Worm (Caenorhabditis elegans) whole organism, late embryonic: ENCODE measurements around the gene dpy-11.

Experiments used
- C08G9.2 ChIP-seq: sonication (generic microtip); optimal IDR thresholded peaks from 2 replicates; lab custom pipeline; 2016; ENCODE audit warnings: mild to moderate bottlenecking, missing genetic modification characterization, moderate library complexity, missing compliant biosample characterization
- C38D4.7 ChIP-seq: fragments of 200-800 bp; sonication (Bioruptor generic); optimal IDR thresholded peaks from 2 replicates; lab custom pipeline; 2018; ENCODE audit warnings: mild to moderate bottlenecking, missing genetic modification characterization, moderate library complexity, missing compliant biosample characterization
- K02D7.2 ChIP-seq: sonication (generic microtip); optimal IDR thresholded peaks from 2 replicates; lab custom pipeline; 2017; ENCODE audit warnings: mild to moderate bottlenecking, missing genetic modification characterization, missing compliant biosample characterization
- K09A11.1 ChIP-seq: sonication (generic microtip); optimal IDR thresholded peaks from 2 replicates; lab custom pipeline; 2017; ENCODE audit warnings: antibody characterized with exemption, mild to moderate bottlenecking, missing genetic modification characterization, missing compliant biosample characterization; ENCODE audit not compliant: insufficient read depth
- T23F11.4 ChIP-seq: fragments of 200-800 bp; sonication (Bioruptor generic); optimal IDR thresholded peaks from 2 replicates; lab custom pipeline; 2018; ENCODE audit warnings: mild to moderate bottlenecking, missing genetic modification characterization, missing compliant biosample characterization
- ahr-1 ChIP-seq: sonication (generic microtip); optimal IDR thresholded peaks from 2 replicates; lab custom pipeline; 2016; ENCODE audit warnings: missing genetic modification characterization, missing compliant biosample characterization
- ama-1 ChIP-seq: fragments of 150-350 bp; optimal IDR thresholded peaks from 2 replicates; lab custom pipeline; 2014
- ceh-14 ChIP-seq: sonication (generic microtip); optimal IDR thresholded peaks from 2 replicates; lab custom pipeline; 2016; ENCODE audit warnings: missing genotype, missing genetic modification characterization, missing compliant biosample characterization
- ceh-2 ChIP-seq: sonication (generic microtip); optimal IDR thresholded peaks from 2 replicates; lab custom pipeline; 2016; ENCODE audit warnings: missing genotype, missing genetic modification characterization, missing compliant biosample characterization
- ceh-22 ChIP-seq: sonication (generic microtip); optimal IDR thresholded peaks from 2 replicates; lab custom pipeline; 2017; ENCODE audit warnings: missing biosample characterization, missing genetic modification characterization
- ceh-30 ChIP-seq: fragments of 150-350 bp; optimal IDR thresholded peaks from 2 replicates; lab custom pipeline; 2014; ENCODE audit warnings: missing biosample characterization, missing genetic modification characterization
- ceh-45 ChIP-seq: fragments of 200-800 bp; sonication (Bioruptor generic); IDR thresholded peaks from 2 replicates; pipeline ENCODE4 v1.3.6; 2022; ENCODE audit warnings: missing genetic modification reagents, missing genetic modification characterization, missing compliant biosample characterization
- ceh-48 ChIP-seq: sonication (generic microtip); optimal IDR thresholded peaks from 2 replicates; lab custom pipeline; 2016; ENCODE audit warnings: missing genetic modification characterization, inconsistent platforms, missing compliant biosample characterization
- che-1 ChIP-seq: sonication (generic microtip); optimal IDR thresholded peaks from 2 replicates; lab custom pipeline; 2016; ENCODE audit warnings: mild to moderate bottlenecking, missing genetic modification characterization, missing compliant biosample characterization
- elt-2 ChIP-seq: sonication (generic microtip); optimal IDR thresholded peaks from 2 replicates; lab custom pipeline; 2016; ENCODE audit warnings: missing genetic modification reagents, missing genetic modification characterization, missing compliant biosample characterization
- ets-4 ChIP-seq: sonication (generic microtip); optimal IDR thresholded peaks from 2 replicates; lab custom pipeline; 2016; ENCODE audit warnings: missing genetic modification characterization, missing compliant biosample characterization
- eyg-1 ChIP-seq: sonication (generic microtip); optimal IDR thresholded peaks from 2 replicates; lab custom pipeline; 2016; ENCODE audit warnings: missing genotype, missing genetic modification characterization, missing compliant biosample characterization
- fkh-6 ChIP-seq: sonication (generic microtip); optimal IDR thresholded peaks from 2 replicates; lab custom pipeline; 2016; ENCODE audit warnings: missing genetic modification characterization, missing compliant biosample characterization
- hlh-13 ChIP-seq: fragments of 200-800 bp; sonication (Bioruptor generic); optimal IDR thresholded peaks from 2 replicates; lab custom pipeline; 2018; ENCODE audit warnings: mild to moderate bottlenecking, missing genetic modification characterization, missing compliant biosample characterization
- hlh-30 ChIP-seq: sonication (generic microtip); optimal IDR thresholded peaks from 2 replicates; lab custom pipeline; 2017; ENCODE audit warnings: antibody characterized with exemption, missing genetic modification characterization, missing compliant biosample characterization; ENCODE audit not compliant: insufficient read depth
- hlh-8 ChIP-seq: sonication (generic microtip); optimal IDR thresholded peaks from 2 replicates; lab custom pipeline; 2016; ENCODE audit warnings: missing genotype, missing genetic modification characterization, missing compliant biosample characterization
- lim-6 ChIP-seq: sonication (generic microtip); optimal IDR thresholded peaks from 2 replicates; lab custom pipeline; 2016; ENCODE audit warnings: missing genetic modification characterization, missing compliant biosample characterization
- lin-11 ChIP-seq: fragments of 200-800 bp; sonication (Bioruptor generic); optimal IDR thresholded peaks from 2 replicates; lab custom pipeline; 2018; ENCODE audit warnings: mild to moderate bottlenecking, missing genetic modification characterization, missing compliant biosample characterization
- madf-2 ChIP-seq: sonication (generic microtip); optimal IDR thresholded peaks from 2 replicates; lab custom pipeline; 2017; ENCODE audit warnings: missing genetic modification characterization, missing compliant biosample characterization
- mec-3 ChIP-seq: sonication (generic microtip); optimal IDR thresholded peaks from 2 replicates; lab custom pipeline; 2016; ENCODE audit warnings: borderline replicate concordance, missing genetic modification characterization, missing compliant biosample characterization
- nfya-1 ChIP-seq: sonication (generic microtip); optimal IDR thresholded peaks from 2 replicates; lab custom pipeline; 2017; ENCODE audit warnings: missing genetic modification characterization, mild to moderate bottlenecking, missing compliant biosample characterization, antibody characterized with exemption, moderate library complexity
- nhr-11 ChIP-seq: fragments of 150-350 bp; optimal IDR thresholded peaks from 2 replicates; lab custom pipeline; 2014; ENCODE audit warnings: missing biosample characterization, missing genetic modification characterization
- nhr-232 ChIP-seq: sonication (generic microtip); optimal IDR thresholded peaks from 2 replicates; lab custom pipeline; 2016; ENCODE audit warnings: missing genetic modification characterization, missing compliant biosample characterization
- npax-4 ChIP-seq: sonication (generic microtip); optimal IDR thresholded peaks from 2 replicates; lab custom pipeline; 2016; ENCODE audit warnings: missing genetic modification characterization, missing compliant biosample characterization
- pros-1 ChIP-seq: fragments of 150-350 bp; optimal IDR thresholded peaks from 2 replicates; lab custom pipeline; 2014; ENCODE audit warnings: missing biosample characterization, missing genetic modification reagents, missing genetic modification characterization
- ref-2 ChIP-seq: sonication (generic microtip); optimal IDR thresholded peaks from 2 replicates; lab custom pipeline; 2016; ENCODE audit warnings: missing genetic modification characterization, missing compliant biosample characterization
- sdc-2 ChIP-seq: sonication (generic microtip); optimal IDR thresholded peaks from 2 replicates; lab custom pipeline; 2016; ENCODE audit warnings: missing genotype, missing genetic modification characterization, missing compliant biosample characterization
- syd-9 ChIP-seq: sonication (generic microtip); optimal IDR thresholded peaks from 2 replicates; lab custom pipeline; 2016; ENCODE audit warnings: mild to moderate bottlenecking, missing genetic modification characterization, moderate library complexity, missing compliant biosample characterization
- tbx-2 ChIP-seq: sonication (generic microtip); optimal IDR thresholded peaks from 2 replicates; lab custom pipeline; 2016; ENCODE audit warnings: missing genetic modification characterization, missing compliant biosample characterization
- ttx-3 ChIP-seq: sonication (generic microtip); optimal IDR thresholded peaks from 2 replicates; lab custom pipeline; 2016; ENCODE audit warnings: missing genetic modification reagents, missing genetic modification characterization, missing compliant biosample characterization
- unc-3 ChIP-seq, 2 experiments: fragments of 200-800 bp in 1 of 2; sonication (Bioruptor generic) in 1 of 2; sonication (generic microtip) in 1 of 2; conservative IDR thresholded peaks in 1 of 2; optimal IDR thresholded peaks in 1 of 2; 2 replicates each; pipeline versions ENCODE4 v1.3.6 to Lab custom; 2016 to 2022; ENCODE audit warnings: missing compliant biosample characterization in 2 of 2, missing genetic modification characterization in 2 of 2, missing genetic modification reagents in 1 of 2
- unc-42 ChIP-seq: sonication (generic microtip); optimal IDR thresholded peaks from 2 replicates; lab custom pipeline; 2016; ENCODE audit warnings: missing genotype, missing genetic modification characterization, missing compliant biosample characterization
- unc-86 ChIP-seq: sonication (generic microtip); optimal IDR thresholded peaks from 2 replicates; lab custom pipeline; 2016; ENCODE audit warnings: missing genetic modification characterization, missing compliant biosample characterization
- zip-5 ChIP-seq: sonication (generic microtip); optimal IDR thresholded peaks from 2 replicates; lab custom pipeline; 2016; ENCODE audit warnings: missing genetic modification characterization, missing compliant biosample characterization

The dpy-11 gene

DNA sequence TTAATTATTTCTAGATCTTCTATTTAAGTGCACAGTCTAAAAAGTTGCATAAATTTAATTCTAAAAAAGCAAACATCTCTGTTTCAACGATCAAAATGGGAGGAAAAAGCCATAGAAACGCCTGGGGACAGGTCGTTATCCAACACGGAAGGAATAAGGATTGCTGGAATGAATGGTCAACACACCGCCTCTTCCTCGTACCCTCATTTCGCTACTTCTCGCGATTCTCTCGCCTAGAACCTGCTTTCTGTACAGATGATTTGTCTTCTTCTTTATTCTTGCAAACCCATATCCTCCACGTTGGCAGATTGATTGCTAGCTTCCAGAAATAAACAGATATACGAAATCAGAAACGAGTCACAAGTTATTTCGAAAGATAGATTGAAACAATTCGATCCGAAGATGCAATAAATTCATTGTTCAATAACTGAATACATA lies at the start of gene dpy-11:
Gene dpy-11 (minus strand): TSS at position 354 of the 438 bp plus-strand sequence.
- TF ChIP-seq ceh-22 (tag; lab: Kevin White, UChicago): no peak
- 0 out of 2 replicates have a peak, but pooled peaks have one; percentile 40 for TF ChIP-seq ceh-45 (GFP tag; lab: Robert Waterston, UW)

DNA sequence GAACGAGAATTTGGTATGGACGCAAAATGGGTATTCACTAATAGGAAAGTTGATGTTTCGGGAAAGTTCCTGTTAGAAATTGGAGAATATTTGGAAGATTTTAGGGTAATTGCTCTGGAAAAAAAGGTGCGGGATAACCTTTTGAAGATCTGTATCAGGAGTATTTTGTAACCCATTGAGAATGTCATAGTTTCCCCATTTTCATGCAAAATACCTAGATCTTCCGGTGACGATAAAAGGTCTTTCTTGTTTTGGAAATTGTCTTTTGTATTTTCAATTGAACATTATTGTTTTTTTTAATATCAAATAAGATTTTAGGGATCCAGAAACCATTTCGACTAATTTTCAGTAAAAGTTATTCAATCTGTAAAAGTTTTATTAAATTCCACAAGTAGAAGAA lies 46.6 kb upstream of the dpy-11 start, which contains the start of gene spp-19:
Gene spp-19 (minus strand): TSS at position 101 of the 400 bp plus-strand sequence.
- TF ChIP-seq ama-1: no peak
- TF ChIP-seq hlh-13: no peak
- TF ChIP-seq ceh-48 (tag; lab: Kevin White, UChicago): no peak
- TF ChIP-seq mec-3 (tag; lab: Kevin White, UChicago): no peak
- TF ChIP-seq ttx-3 (tag; lab: Kevin White, UChicago): no peak
- no peak for TF ChIP-seq T23F11.4 (GFP tag; lab: Kevin White, UChicago)
- TF ChIP-seq ceh-14 (tag; lab: Kevin White, UChicago): no peak
- TF ChIP-seq zip-5: no peak
- no peak for TF ChIP-seq ref-2 (tag; lab: Kevin White, UChicago)
- no peak for TF ChIP-seq ets-4 (tag; lab: Kevin White, UChicago)
- no peak for TF ChIP-seq nfya-1 (tag; lab: Kevin White, UChicago)
- no peak for TF ChIP-seq eyg-1 (tag; lab: Kevin White, UChicago)
- TF ChIP-seq sdc-2: no peak
- no peak for TF ChIP-seq lim-6 (tag; lab: Kevin White, UChicago)
- no peak for TF ChIP-seq K09A11.1 (tag; lab: Kevin White, UChicago)
- TF ChIP-seq madf-2 (tag; lab: Kevin White, UChicago): no peak
- TF ChIP-seq unc-3 (GFP tag; conservative IDR thresholded peaks at IDR 0.05; lab: Robert Waterston, UW): no peak
- TF ChIP-seq unc-3 (tag; optimal IDR thresholded peaks at IDR 0.05; lab: Kevin White, UChicago): no peak
- TF ChIP-seq ceh-2 (tag; lab: Kevin White, UChicago): no peak
- no peak for TF ChIP-seq lin-11

DNA sequence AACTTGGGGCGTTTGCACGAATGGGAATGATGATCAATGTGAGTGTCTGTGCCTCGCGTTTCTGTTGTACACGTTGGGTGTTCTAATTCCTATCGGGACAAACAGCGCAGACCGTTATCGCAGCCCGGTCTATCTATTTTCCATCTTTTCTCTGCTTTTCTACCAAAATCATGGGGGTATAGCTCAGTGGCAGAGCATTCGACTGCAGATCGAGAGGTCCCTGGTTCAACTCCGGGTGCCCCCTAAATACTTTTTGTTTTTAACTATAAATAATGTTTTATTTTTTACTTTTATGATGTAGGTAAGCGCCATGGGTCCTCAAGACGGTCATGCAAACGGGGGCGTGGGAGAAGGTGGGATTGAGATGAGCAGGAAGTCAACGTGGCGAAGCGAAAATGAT lies 44.5 kb upstream of the dpy-11 start:
- TF ChIP-seq C38D4.7 (peak; percentile 5), tbx-2 (no peak), elt-2 (peak; percentile 60), che-1 (tag; lab: Kevin White, UChicago) (peak; percentile 6), ahr-1 (tag; lab: Kevin White, UChicago) (no peak), ceh-14 (tag; lab: Kevin White, UChicago) (no peak)

DNA sequence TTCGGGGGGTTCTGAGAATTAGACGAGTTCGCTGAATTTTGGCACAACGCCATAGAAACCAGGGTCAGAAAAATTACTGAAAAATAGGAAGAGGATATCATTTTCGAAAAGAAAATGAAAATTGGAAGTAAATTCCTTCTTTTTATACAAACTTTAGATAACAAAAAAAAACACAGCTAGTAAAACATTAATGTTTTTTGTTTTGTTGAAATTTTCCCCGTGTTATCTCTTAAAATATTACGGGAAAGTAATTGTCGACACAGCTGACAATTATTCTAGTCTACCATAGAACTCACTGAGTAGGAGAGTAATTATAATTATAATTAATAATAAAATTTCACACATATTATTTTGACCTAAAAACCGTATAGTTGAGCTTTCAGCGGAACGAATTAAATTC lies 44.1 kb upstream of the dpy-11 start, which contains the start of gene spp-26:
Gene spp-26 (minus strand): TSS at position 101 of the 400 bp plus-strand sequence.
- TF ChIP-seq pros-1 (tag; lab: Kevin White, UChicago) (no peak), ceh-45 (GFP tag; lab: Robert Waterston, UW) (no peak), unc-42 (no peak), ama-1 (no peak), C08G9.2 (no peak)

DNA sequence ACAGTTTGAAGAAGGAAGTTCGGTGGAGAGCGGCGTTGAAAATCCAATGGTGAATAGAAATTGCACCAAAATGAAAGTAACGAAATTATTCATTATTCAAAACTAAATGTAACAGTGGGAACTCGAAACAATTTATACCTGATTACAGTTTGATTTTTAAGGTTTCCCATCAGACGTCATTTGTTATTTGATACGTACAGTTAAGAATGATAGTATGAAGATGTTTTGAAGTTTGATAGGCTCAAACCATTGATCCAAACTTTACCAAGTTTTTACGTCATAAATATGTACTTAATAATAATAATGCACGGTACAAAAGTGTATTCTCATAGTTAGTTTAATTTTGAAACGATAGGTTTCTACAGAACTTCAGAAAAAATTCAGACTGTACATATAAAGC lies 43.1 kb upstream of the dpy-11 start, which contains the start of gene spp-20:
Gene spp-20 (minus strand): TSS at position 101 of the 400 bp plus-strand sequence.
- TF ChIP-seq unc-86 (tag; lab: Kevin White, UChicago) (no peak), ceh-22 (tag; lab: Kevin White, UChicago) (no peak), fkh-6 (tag; lab: Kevin White, UChicago) (no peak), hlh-30 (tag; lab: Kevin White, UChicago) (no peak), K02D7.2 (no peak), ceh-14 (tag; lab: Kevin White, UChicago) (no peak), nhr-11 (tag; lab: Kevin White, UChicago) (no peak), ahr-1 (tag; lab: Kevin White, UChicago) (no peak), syd-9 (tag; lab: Kevin White, UChicago) (no peak), elt-2 (no peak), unc-3 (GFP tag; conservative IDR thresholded peaks at IDR 0.05; lab: Robert Waterston, UW) (no peak), unc-3 (tag; optimal IDR thresholded peaks at IDR 0.05; lab: Kevin White, UChicago) (no peak), ttx-3 (tag; lab: Kevin White, UChicago) (no peak), madf-2 (tag; lab: Kevin White, UChicago) (no peak), npax-4 (tag; lab: Kevin White, UChicago) (no peak), hlh-8 (no peak), ets-4 (tag; lab: Kevin White, UChicago) (no peak), nhr-232 (tag; lab: Kevin White, UChicago) (no peak), ceh-30 (tag; lab: Kevin White, UChicago) (no peak), K09A11.1 (tag; lab: Kevin White, UChicago) (no peak)
